Fruit fly (Drosophila melanogaster): ENCODE measurements around the gene CG33490.

DNA sequence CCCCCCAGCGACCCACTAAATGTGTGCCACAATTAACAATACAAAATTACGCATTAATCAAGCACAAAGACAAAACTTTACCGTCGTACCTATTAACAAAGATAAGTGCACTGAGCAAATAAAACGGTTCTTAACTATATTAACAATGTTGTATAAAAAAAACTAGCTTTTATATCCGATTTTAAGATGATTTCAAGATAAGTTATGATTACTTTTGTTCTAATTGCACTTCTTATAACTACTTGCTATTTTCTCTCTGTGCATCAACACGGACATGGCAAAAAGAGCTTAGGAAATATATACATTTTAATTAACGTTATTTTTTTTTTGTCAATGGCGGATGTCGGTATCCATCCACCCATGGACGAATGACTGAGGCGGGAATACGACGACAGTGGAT is 38.3 kb downstream of the CG33490 start:
- TF ChIP-seq pan (optimal IDR thresholded peaks at IDR 0.05) (no peak), CG8478 (optimal IDR thresholded peaks at IDR 0.05) (no peak), Dll (optimal IDR thresholded peaks at IDR 0.05) (no peak), usp (GFP tag; optimal IDR thresholded peaks at IDR 0.05) (no peak), EcR (GFP tag; optimal IDR thresholded peaks at IDR 0.05) (no peak), psq (optimal IDR thresholded peaks at IDR 0.05) (no peak)

Measured in whole organism.